Worm (Caenorhabditis elegans) whole organism, L1 larva: Measurements from ENCODE around the gene C26B9.5.

Experiments
- C04F5.9 ChIP-seq: sonication (generic microtip); optimal IDR thresholded peaks from 2 replicates; lab custom pipeline; 2016; ENCODE audit warnings: missing genetic modification characterization, missing compliant biosample characterization
- C16A3.4 ChIP-seq: fragments of 150-350 bp; optimal IDR thresholded peaks from 2 replicates; lab custom pipeline; 2014; ENCODE audit warnings: missing biosample characterization, missing genetic modification characterization
- C34B4.2 ChIP-seq: sonication (generic microtip); optimal IDR thresholded peaks from 2 replicates; lab custom pipeline; 2017; ENCODE audit warnings: mild to moderate bottlenecking, missing genetic modification characterization, missing compliant biosample characterization
- F16B12.6 ChIP-seq: fragments of 150-350 bp; optimal IDR thresholded peaks from 2 replicates; lab custom pipeline; 2014; ENCODE audit warnings: missing biosample characterization, missing genetic modification characterization
- Y116A8C.19 ChIP-seq: sonication (generic microtip); optimal IDR thresholded peaks from 2 replicates; lab custom pipeline; 2016; ENCODE audit warnings: missing compliant biosample characterization, missing genetic modification characterization, borderline replicate concordance
- aly-2 ChIP-seq: fragments of 150-350 bp; optimal IDR thresholded peaks from 2 replicates; lab custom pipeline; 2014; ENCODE audit warnings: missing biosample characterization, missing genetic modification characterization
- blmp-1 ChIP-seq: fragments of 150-350 bp; optimal IDR thresholded peaks from 2 replicates; lab custom pipeline; 2014; ENCODE audit warnings: missing biosample characterization, missing genetic modification characterization
- ceh-63 ChIP-seq: fragments of 200-800 bp; sonication (Bioruptor generic); optimal IDR thresholded peaks from 2 replicates; lab custom pipeline; 2018; ENCODE audit warnings: mild to moderate bottlenecking, missing genetic modification characterization, missing compliant biosample characterization
- ceh-82 ChIP-seq, 3 experiments: fragments of 150-350 bp in 1 of 3; sonication (generic microtip) in 2 of 3; optimal IDR thresholded peaks; 2 replicates each; lab custom pipeline; 2014 to 2017; ENCODE audit warnings: missing biosample characterization in 3 of 3, missing genetic modification characterization in 3 of 3
- dpl-1 ChIP-seq, 3 experiments: fragments of 150-350 bp in 2 of 3; sonication (generic microtip) in 1 of 3; optimal IDR thresholded peaks; 2 replicates each; lab custom pipeline; 2014 to 2017; ENCODE audit warnings: missing biosample characterization in 3 of 3, missing genetic modification characterization in 3 of 3, missing genetic modification reagents in 3 of 3
- efl-1 ChIP-seq, 4 experiments: fragments of 150-350 bp; optimal IDR thresholded peaks in 3 of 4; peaks in 1 of 4; 1 replicate in 1 of 4; 2 replicates in 3 of 4; lab custom pipeline; 2014; ENCODE audit warnings: missing biosample characterization in 2 of 4, missing genetic modification characterization in 2 of 4, missing genetic modification reagents in 2 of 4
- egl-13 ChIP-seq: sonication (generic microtip); optimal IDR thresholded peaks from 2 replicates; lab custom pipeline; 2016; ENCODE audit warnings: missing genotype, missing genetic modification reagents, missing genetic modification characterization, missing compliant biosample characterization
- elt-3 ChIP-seq, 6 experiments: fragments of 150-350 bp in 1 of 6; sonication (generic microtip); optimal IDR thresholded peaks; 2 replicates each; lab custom pipeline; 2017 to 2018; ENCODE audit warnings: missing biosample characterization in 6 of 6, missing genetic modification characterization in 6 of 6, inconsistent platforms in 1 of 6
- fkh-10 ChIP-seq: sonication (generic microtip); optimal IDR thresholded peaks from 2 replicates; lab custom pipeline; 2017; ENCODE audit warnings: missing biosample characterization, missing genetic modification reagents, missing genetic modification characterization
- fkh-8 ChIP-seq: sonication (generic microtip); optimal IDR thresholded peaks from 2 replicates; lab custom pipeline; 2016; ENCODE audit warnings: mild to moderate bottlenecking, missing genetic modification characterization, missing compliant biosample characterization
- fos-1 ChIP-seq: fragments of 150-350 bp; optimal IDR thresholded peaks from 2 replicates; lab custom pipeline; 2014; ENCODE audit warnings: missing biosample characterization, missing genetic modification characterization
- hpl-2 ChIP-seq: fragments of 150-350 bp; optimal IDR thresholded peaks from 2 replicates; lab custom pipeline; 2014; ENCODE audit warnings: missing biosample characterization, missing genetic modification reagents, missing genetic modification characterization
- irx-1 ChIP-seq: sonication (generic microtip); optimal IDR thresholded peaks from 2 replicates; lab custom pipeline; 2016; ENCODE audit warnings: missing genetic modification characterization, missing compliant biosample characterization
- isw-1 ChIP-seq: fragments of 200-800 bp; sonication (Bioruptor generic); IDR thresholded peaks from 2 replicates; pipeline ENCODE4 v1.3.6; 2022; ENCODE audit warnings: missing genetic modification characterization, missing compliant biosample characterization
- jun-1 ChIP-seq: fragments of 150-350 bp; optimal IDR thresholded peaks from 2 replicates; lab custom pipeline; 2014; ENCODE audit warnings: missing biosample characterization, missing genetic modification reagents, missing genetic modification characterization
- lin-13 ChIP-seq: fragments of 150-350 bp; optimal IDR thresholded peaks from 2 replicates; lab custom pipeline; 2014; ENCODE audit warnings: missing biosample characterization, missing genetic modification reagents, missing genetic modification characterization
- lin-14 ChIP-seq: fragments of 200-800 bp; sonication (Bioruptor generic); optimal IDR thresholded peaks from 2 replicates; lab custom pipeline; 2018; ENCODE audit warnings: mild to moderate bottlenecking, missing genetic modification characterization, moderate library complexity, missing compliant biosample characterization
- lin-35 ChIP-seq, 2 experiments: fragments of 150-350 bp; optimal IDR thresholded peaks; 2 replicates each; lab custom pipeline; 2014; ENCODE audit warnings: missing biosample characterization in 2 of 2, missing genetic modification characterization in 2 of 2, missing genetic modification reagents in 2 of 2
- lsy-2 ChIP-seq, 2 experiments: fragments of 150-350 bp; optimal IDR thresholded peaks; 2 replicates each; lab custom pipeline; 2014; ENCODE audit warnings: missing biosample characterization in 2 of 2, missing genetic modification characterization in 2 of 2
- mdl-1 ChIP-seq, 2 experiments: fragments of 150-350 bp; optimal IDR thresholded peaks; 2 replicates each; lab custom pipeline; 2014 to 2017; ENCODE audit warnings: missing biosample characterization in 2 of 2, missing genetic modification characterization in 2 of 2, inconsistent platforms in 1 of 2
- mep-1 ChIP-seq: fragments of 150-350 bp; optimal IDR thresholded peaks from 2 replicates; lab custom pipeline; 2014; ENCODE audit warnings: missing biosample characterization, missing genetic modification characterization
- nhr-12 ChIP-seq: sonication (generic microtip); optimal IDR thresholded peaks from 2 replicates; lab custom pipeline; 2017; ENCODE audit warnings: missing biosample characterization, missing genetic modification characterization
- nhr-19 ChIP-seq: fragments of 200-800 bp; sonication (Bioruptor generic); conservative IDR thresholded peaks from 2 replicates; pipeline ENCODE4 v1.3.6; 2022; ENCODE audit warnings: missing genetic modification characterization, missing compliant biosample characterization
- nhr-20 ChIP-seq: sonication (generic microtip); optimal IDR thresholded peaks from 2 replicates; lab custom pipeline; 2016; ENCODE audit warnings: mild to moderate bottlenecking, missing genetic modification characterization, missing compliant biosample characterization
- nhr-47 ChIP-seq: sonication (generic microtip); optimal IDR thresholded peaks from 2 replicates; lab custom pipeline; 2016; ENCODE audit warnings: mild to moderate bottlenecking, missing genetic modification characterization, moderate library complexity, missing compliant biosample characterization
- nhr-71 ChIP-seq: sonication (generic microtip); optimal IDR thresholded peaks from 2 replicates; lab custom pipeline; 2016; ENCODE audit warnings: mild to moderate bottlenecking, missing genetic modification characterization, moderate library complexity, missing compliant biosample characterization
- nhr-76 ChIP-seq: sonication (generic microtip); optimal IDR thresholded peaks from 2 replicates; lab custom pipeline; 2017; ENCODE audit warnings: missing biosample characterization, missing genetic modification characterization
- nhr-84 ChIP-seq: sonication (generic microtip); optimal IDR thresholded peaks from 2 replicates; lab custom pipeline; 2017; ENCODE audit warnings: missing biosample characterization, missing genetic modification characterization
- nhr-85 ChIP-seq: sonication (generic microtip); peaks from one replicate; lab custom pipeline; 2016; ENCODE audit warnings: missing genetic modification characterization, inconsistent platforms, missing compliant biosample characterization
- nhr-90 ChIP-seq: sonication (generic microtip); optimal IDR thresholded peaks from 2 replicates; lab custom pipeline; 2016; ENCODE audit warnings: mild to moderate bottlenecking, missing genetic modification characterization, missing compliant biosample characterization; ENCODE audit not compliant: poor library complexity
- pax-3 ChIP-seq: fragments of 200-800 bp; sonication (Bioruptor generic); optimal IDR thresholded peaks from 2 replicates; lab custom pipeline; 2018; ENCODE audit warnings: mild to moderate bottlenecking, missing genetic modification characterization, moderate library complexity, missing compliant biosample characterization
- rnt-1 ChIP-seq: sonication (generic microtip); optimal IDR thresholded peaks from 2 replicates; lab custom pipeline; 2016; ENCODE audit warnings: mild to moderate bottlenecking, missing genetic modification characterization, moderate library complexity, missing compliant biosample characterization
- skn-1 ChIP-seq: fragments of 150-350 bp; optimal IDR thresholded peaks from 2 replicates; lab custom pipeline; 2014; ENCODE audit warnings: missing biosample characterization, missing genetic modification characterization
- snpc-4 ChIP-seq: fragments of 150-350 bp; optimal IDR thresholded peaks from 2 replicates; lab custom pipeline; 2014; ENCODE audit warnings: missing biosample characterization, missing genetic modification characterization
- snu-23 ChIP-seq: sonication (generic microtip); optimal IDR thresholded peaks from 2 replicates; lab custom pipeline; 2016; ENCODE audit warnings: missing genetic modification characterization, missing compliant biosample characterization
- sox-4 ChIP-seq: sonication (generic microtip); optimal IDR thresholded peaks from 2 replicates; lab custom pipeline; 2016; ENCODE audit warnings: missing genetic modification characterization, missing compliant biosample characterization
- swsn-7 ChIP-seq: sonication (generic microtip); optimal IDR thresholded peaks from 2 replicates; lab custom pipeline; 2016; ENCODE audit warnings: missing genetic modification characterization, missing compliant biosample characterization
- tbx-2 ChIP-seq: sonication (generic microtip); optimal IDR thresholded peaks from 2 replicates; lab custom pipeline; 2016; ENCODE audit warnings: missing genetic modification characterization, missing compliant biosample characterization
- vab-15 ChIP-seq: sonication (generic microtip); optimal IDR thresholded peaks from 2 replicates; lab custom pipeline; 2017; ENCODE audit warnings: missing genotype, mild to moderate bottlenecking, missing genetic modification characterization, missing compliant biosample characterization
- xbp-1 ChIP-seq: sonication (generic microtip); optimal IDR thresholded peaks from 2 replicates; lab custom pipeline; 2016; ENCODE audit warnings: missing genetic modification characterization, missing compliant biosample characterization
- zag-1 ChIP-seq: fragments of 150-350 bp; optimal IDR thresholded peaks from 2 replicates; lab custom pipeline; 2014; ENCODE audit warnings: missing biosample characterization, missing genetic modification characterization
- ztf-11 ChIP-seq, 2 experiments: sonication (generic microtip); optimal IDR thresholded peaks; 2 replicates each; lab custom pipeline; 2016 to 2017; ENCODE audit warnings: missing genetic modification characterization in 2 of 2, missing biosample characterization in 1 of 2, missing compliant biosample characterization in 1 of 2

Gene C26B9.5

ce11 chrX:5330765-5331164 lies 1.5 kb downstream of the C26B9.5 start:
- TF ChIP-seq Y116A8C.19 (no peak), efl-1 (optimal IDR thresholded peaks at IDR 0.05; lab: Kevin White, UChicago) (no peak), efl-1 (GFP tag; optimal IDR thresholded peaks at IDR 0.05 in 1 of 2; lab: Kevin White, UChicago) (peak in 1 of 2 experiments; percentile 52), rnt-1 (no peak), C34B4.2 (tag; lab: Kevin White, UChicago) (no peak), vab-15 (tag; lab: Kevin White, UChicago) (no peak)
- TF ChIP-seq, all 84 proteins: peak for 1

ce11 chrX:5335368-5335767 lies 6.1 kb downstream of the C26B9.5 start, which contains the start of gene C26B9.6:
Gene C26B9.6, minus strand, starts transcription at chrX:5335468.
- TF ChIP-seq nhr-19 (no peak), xbp-1 (tag; lab: Kevin White, UChicago) (no peak), nhr-84 (tag; lab: Kevin White, UChicago) (no peak), ztf-11 (tag; optimal IDR thresholded peaks at IDR 0.05; lab: Kevin White, UChicago) (no peak)

DNA sequence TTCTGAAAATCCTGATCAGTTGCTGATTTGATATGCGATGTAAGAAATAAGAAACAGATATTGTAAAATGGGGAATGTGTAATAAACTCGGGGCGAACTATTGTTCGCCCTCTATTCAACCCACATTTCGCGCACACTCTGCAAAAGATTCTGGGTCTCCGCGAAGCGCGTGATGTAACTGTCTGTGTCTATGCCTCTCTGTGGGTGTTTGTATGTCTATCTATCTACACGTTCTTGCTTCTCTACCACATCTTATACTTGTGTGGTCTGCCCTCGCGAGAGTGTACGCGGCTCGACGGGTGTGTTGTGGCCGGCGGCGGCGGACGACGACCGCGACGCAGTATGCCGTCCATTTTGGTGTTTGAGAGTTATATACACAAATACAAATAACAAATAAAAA lies 7.2 kb downstream of the C26B9.5 start:
- TF ChIP-seq C16A3.4 (tag; lab: Kevin White, UChicago), result peak; percentile 10
- TF ChIP-seq pax-3 (tag; lab: Kevin White, UChicago), result no peak
- TF ChIP-seq nhr-71, result peak; percentile 74
- no peak for TF ChIP-seq C34B4.2 (tag; lab: Kevin White, UChicago)
- peak; percentile 37 for TF ChIP-seq isw-1 (GFP tag; lab: Robert Waterston, UW)
- TF ChIP-seq nhr-90 (tag; lab: Kevin White, UChicago), result peak; percentile 45
- peak; percentile 20 for TF ChIP-seq fkh-10 (GFP tag; lab: Kevin White, UChicago)
- peak; percentile 12 for TF ChIP-seq egl-13
- peak; percentile 67 for TF ChIP-seq snu-23 (GFP tag; lab: Kevin White, UChicago)
- TF ChIP-seq nhr-20 (tag; lab: Kevin White, UChicago), result peak; percentile 64
- peak; percentile 25 for TF ChIP-seq hpl-2 (GFP tag; lab: Kevin White, UChicago)
- TF ChIP-seq lin-14 (GFP tag; lab: Kevin White, UChicago), result peak; percentile 90
- peak; percentile 44 to 61 for TF ChIP-seq lsy-2 (tag; optimal IDR thresholded peaks at IDR 0.05; lab: Kevin White, UChicago)
- peak; percentile 55 for TF ChIP-seq tbx-2 (tag; lab: Kevin White, UChicago)
- TF ChIP-seq aly-2, result no peak
- peak; percentile 64 for TF ChIP-seq fkh-8 (tag; lab: Kevin White, UChicago)
- peak in 1 of 3 experiments; percentile 24 for TF ChIP-seq dpl-1 (GFP tag; optimal IDR thresholded peaks at IDR 0.05; lab: Kevin White, UChicago)
- TF ChIP-seq snpc-4, result peak; percentile 8
- TF ChIP-seq swsn-7, result peak; percentile 61
- TF ChIP-seq lin-13, result no peak
- TF ChIP-seq ceh-82 (tag; optimal IDR thresholded peaks at IDR 0.05; lab: Kevin White, UChicago), result peak; percentile 31 to 62 (median 43)
- TF ChIP-seq rnt-1, result peak; percentile 53
- peak in 1 of 2 experiments; percentile 83 for TF ChIP-seq mdl-1 (tag; optimal IDR thresholded peaks at IDR 0.05; lab: Kevin White, UChicago)
- TF ChIP-seq zag-1 (tag; lab: Kevin White, UChicago), result no peak
- TF ChIP-seq skn-1, result peak; percentile 29
- peak; percentile 21; the same call in 1 of the 2 replicates for TF ChIP-seq nhr-19
- no peak for TF ChIP-seq nhr-12 (tag; lab: Kevin White, UChicago)
- no peak for TF ChIP-seq nhr-84 (tag; lab: Kevin White, UChicago)
- no peak for TF ChIP-seq fos-1
- TF ChIP-seq elt-3 (tag; optimal IDR thresholded peaks at IDR 0.05; lab: Kevin White, UChicago), result peak in 1 of 6 experiments; percentile 49
- peak; percentile 29 for TF ChIP-seq jun-1 (tag; lab: Kevin White, UChicago)
- TF ChIP-seq F16B12.6 (tag; lab: Kevin White, UChicago), result no peak
- peak; percentile 63 for TF ChIP-seq blmp-1 (tag; lab: Kevin White, UChicago)
- TF ChIP-seq Y116A8C.19, result no peak
- TF ChIP-seq mep-1 (tag; lab: Kevin White, UChicago), result peak; percentile 72
- TF ChIP-seq lin-35 (GFP tag; optimal IDR thresholded peaks at IDR 0.05; lab: Kevin White, UChicago), result peak; percentile 25 to 58
- TF ChIP-seq C04F5.9 (tag; lab: Kevin White, UChicago), result no peak
- TF ChIP-seq nhr-85, result no peak
- TF ChIP-seq irx-1 (tag; lab: Kevin White, UChicago), result no peak
- peak; percentile 43 for TF ChIP-seq nhr-47 (tag; lab: Kevin White, UChicago)
- TF ChIP-seq nhr-76 (tag; lab: Kevin White, UChicago), result no peak
- TF ChIP-seq xbp-1 (tag; lab: Kevin White, UChicago), result peak; percentile 45
- TF ChIP-seq efl-1 (optimal IDR thresholded peaks at IDR 0.05; lab: Kevin White, UChicago), result peak in 1 of 2 experiments; percentile 48
- TF ChIP-seq efl-1 (GFP tag; optimal IDR thresholded peaks at IDR 0.05 in 1 of 2; lab: Kevin White, UChicago), result peak; percentile 2 to 20
- no peak for TF ChIP-seq ceh-63 (GFP tag; lab: Kevin White, UChicago)
- TF ChIP-seq sox-4 (tag; lab: Kevin White, UChicago), result no peak
